Worm (Caenorhabditis elegans): ENCODE measurements around the gene clec-223.

Gene clec-223

DNA sequence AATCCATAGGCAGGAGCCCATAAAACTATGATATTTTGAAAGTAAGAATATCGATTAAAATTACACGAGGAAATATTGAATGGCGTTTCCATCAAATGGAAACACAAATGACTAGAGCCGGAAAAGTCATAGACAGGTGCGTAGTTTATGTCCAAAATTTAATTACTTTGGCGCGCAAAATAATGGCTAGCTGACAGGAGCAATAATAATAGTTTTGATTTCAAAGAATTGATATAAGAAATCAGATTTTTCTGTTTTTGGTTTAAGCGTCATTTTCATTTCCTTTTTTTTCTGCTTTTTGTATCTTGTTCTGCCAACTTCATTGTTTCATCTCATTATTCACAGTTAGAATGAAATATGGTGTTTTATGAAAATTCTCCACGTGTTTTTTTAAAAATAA, 9.9 kb upstream of the clec-223 start, which contains the start of gene F07B10.4:
F07B10.4 (minus strand) TSS at position 101 of the 400 bp plus-strand sequence.
- no peak for TF ChIP-seq unc-30 (tag; optimal IDR thresholded peaks at IDR 0.05)
- no peak for TF ChIP-seq ceh-82 (tag; optimal IDR thresholded peaks at IDR 0.05)
- TF ChIP-seq unc-86 (tag; optimal IDR thresholded peaks at IDR 0.05) = no peak
- peak; percentile 11 for TF ChIP-seq fkh-8 (tag; optimal IDR thresholded peaks at IDR 0.05)
- no peak for TF ChIP-seq ces-1 (GFP tag; optimal IDR thresholded peaks at IDR 0.05)
- TF ChIP-seq ceh-88 (GFP tag; IDR thresholded peaks at IDR 0.05) = no peak

DNA sequence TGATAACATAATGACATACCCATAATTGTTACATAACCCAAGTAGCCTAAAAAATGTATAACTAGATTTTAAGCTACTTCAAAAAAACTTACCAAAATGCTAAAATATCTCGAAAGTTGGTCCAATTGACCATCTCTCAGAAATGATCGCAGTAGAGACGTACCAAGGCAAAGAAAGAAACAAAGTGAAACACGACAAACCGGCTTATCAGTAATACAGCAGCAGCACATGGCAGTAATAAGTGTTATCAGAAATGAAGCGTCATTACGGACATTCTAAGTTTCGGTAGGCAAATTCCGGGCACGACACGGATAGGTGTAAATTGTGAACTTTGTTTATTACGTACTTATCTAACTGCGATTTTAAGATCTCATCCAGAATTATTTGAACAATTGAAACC, 7.5 kb upstream of the clec-223 start, which contains the start of gene cln-3.1:
cln-3.1 (minus strand) TSS at position 171 of the 400 bp plus-strand sequence.
- TF ChIP-seq ces-1 (GFP tag; optimal IDR thresholded peaks at IDR 0.05) (no peak), swsn-7 (tag; optimal IDR thresholded peaks at IDR 0.05) (no peak), elt-2 (tag; optimal IDR thresholded peaks at IDR 0.05) (peak; percentile 56), lsy-2 (tag; optimal IDR thresholded peaks at IDR 0.05) (no peak)

DNA sequence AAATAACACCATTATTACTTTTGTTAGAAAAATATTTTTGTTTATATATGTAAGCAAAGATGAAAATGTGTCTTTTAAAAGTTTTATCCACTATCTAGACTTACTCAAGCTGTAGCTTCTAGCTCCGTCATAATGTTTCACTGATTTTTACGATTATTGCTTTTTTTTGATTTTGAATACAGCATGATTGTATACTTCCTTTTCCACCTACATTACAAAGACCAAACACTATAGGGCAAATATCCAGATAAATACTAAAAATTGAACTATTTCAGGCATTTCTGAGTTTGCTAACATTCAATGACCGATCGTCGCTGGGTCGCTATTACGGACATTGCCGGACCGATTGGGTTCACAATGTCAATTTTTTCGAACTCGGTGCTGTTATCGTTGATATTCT, 6.3 kb upstream of the clec-223 start, which contains the start of gene str-116:
str-116 (plus strand) TSS at position 301 of the 400 bp plus-strand sequence.
- TF ChIP-seq sup-37 (GFP tag; optimal IDR thresholded peaks at IDR 0.05) = no peak
- TF ChIP-seq zag-1 (tag; optimal IDR thresholded peaks at IDR 0.05) = no peak

DNA sequence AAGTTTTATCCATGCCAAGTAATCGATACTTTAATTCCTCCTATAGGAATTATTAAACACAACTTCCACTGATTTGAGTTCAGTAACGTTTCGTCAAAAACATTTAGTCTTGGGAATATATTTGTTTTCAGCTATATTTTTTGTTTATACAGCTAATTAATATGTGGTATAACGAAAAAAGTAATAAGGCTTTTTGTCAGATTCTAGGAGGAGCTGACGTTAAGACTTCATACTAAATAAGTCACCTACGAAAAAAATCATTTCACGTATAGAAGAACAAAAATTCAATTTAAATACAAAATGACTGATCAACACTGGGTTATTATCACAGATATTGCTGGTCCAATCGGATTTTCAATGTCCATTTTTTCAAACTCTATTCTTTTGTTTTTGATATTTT, 4.2 kb upstream of the clec-223 start, which contains the start of gene str-115:
str-115 (plus strand) TSS at position 301 of the 400 bp plus-strand sequence.
- TF ChIP-seq nhr-84 (tag; optimal IDR thresholded peaks at IDR 0.05) (no peak), nhr-237 (tag; optimal IDR thresholded peaks at IDR 0.05) (no peak), pag-3 (tag; optimal IDR thresholded peaks at IDR 0.05; ENCODE audit: borderline replicate concordance, insufficient read depth) (no peak), dpl-1 (GFP tag; optimal IDR thresholded peaks at IDR 0.05) (no peak), ceh-82 (tag; optimal IDR thresholded peaks at IDR 0.05) (no peak), nhr-11 (tag; optimal IDR thresholded peaks at IDR 0.05) (no peak), nhr-12 (tag; optimal IDR thresholded peaks at IDR 0.05) (no peak), nhr-77 (tag; optimal IDR thresholded peaks at IDR 0.05) (no peak)

DNA sequence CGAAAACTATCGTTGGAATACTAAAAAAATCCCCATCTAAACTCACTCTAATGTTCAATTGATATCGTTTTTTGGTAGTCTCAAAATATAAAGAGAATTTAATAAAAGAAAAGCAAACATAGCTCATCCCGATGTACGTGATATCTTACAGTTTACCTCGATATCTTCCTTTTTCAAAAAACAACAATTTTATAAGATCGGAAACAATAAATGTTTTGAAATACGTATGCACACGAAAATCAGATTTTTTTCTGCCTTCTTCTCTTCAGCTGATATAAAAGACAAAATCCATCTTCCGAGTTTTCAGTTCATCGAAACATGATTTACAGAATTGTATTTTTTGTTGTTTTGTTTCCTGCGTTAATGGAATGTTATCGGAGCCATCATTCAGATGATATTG, 1.9 kb upstream of the clec-223 start, which contains the start of gene clec-222:
clec-222 (plus strand) TSS at position 301 of the 400 bp plus-strand sequence.
- no peak for TF ChIP-seq tlp-1 (tag; optimal IDR thresholded peaks at IDR 0.05)
- TF ChIP-seq ceh-8 (GFP tag; optimal IDR thresholded peaks at IDR 0.05) = no peak
- TF ChIP-seq C34B4.2 (tag; optimal IDR thresholded peaks at IDR 0.05) = no peak
- no peak for TF ChIP-seq aha-1 (tag; optimal IDR thresholded peaks at IDR 0.05)
- TF ChIP-seq efl-1 (optimal IDR thresholded peaks at IDR 0.05) = no peak
- TF ChIP-seq efl-1 (GFP tag; optimal IDR thresholded peaks at IDR 0.05 in 1 of 2) = no peak

DNA sequence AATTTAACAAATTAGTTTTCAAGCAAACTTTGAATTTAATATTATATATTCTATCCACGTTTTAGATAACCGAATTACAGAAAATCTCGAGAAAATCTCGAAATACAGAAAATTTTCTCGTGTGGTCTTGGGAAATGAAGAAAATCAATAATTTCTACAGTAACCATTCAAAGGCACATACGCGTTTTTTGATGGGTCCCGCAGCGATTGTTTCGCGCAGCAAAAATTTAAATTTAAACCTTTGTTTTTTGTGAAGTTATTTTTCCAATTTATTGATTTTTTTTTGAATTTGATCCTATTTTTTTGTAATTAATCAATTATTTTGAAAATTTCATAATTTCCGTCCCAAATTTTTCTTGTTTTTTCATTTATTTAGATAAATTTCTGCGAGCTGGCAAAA, 6.6 kb downstream of the clec-223 start:
- TF ChIP-seq efl-1 (optimal IDR thresholded peaks at IDR 0.05) (no peak), efl-1 (GFP tag; optimal IDR thresholded peaks at IDR 0.05 in 1 of 2) (no peak), hlh-4 (tag; optimal IDR thresholded peaks at IDR 0.05) (no peak), skn-1 (tag; optimal IDR thresholded peaks at IDR 0.05) (no peak), dsc-1 (tag; optimal IDR thresholded peaks at IDR 0.05) (no peak), lin-13 (GFP tag; optimal IDR thresholded peaks at IDR 0.05) (no peak), ztf-11 (tag; optimal IDR thresholded peaks at IDR 0.05) (no peak), ceh-88 (GFP tag; IDR thresholded peaks at IDR 0.05) (no peak), nhr-237 (tag; optimal IDR thresholded peaks at IDR 0.05) (no peak), lsy-2 (tag; optimal IDR thresholded peaks at IDR 0.05) (no peak), nhr-11 (tag; optimal IDR thresholded peaks at IDR 0.05) (no peak), Y116A8C.19 (tag; optimal IDR thresholded peaks at IDR 0.05; ENCODE audit: borderline replicate concordance) (no peak), nhr-28 (tag; optimal IDR thresholded peaks at IDR 0.05) (no peak), unc-30 (tag; optimal IDR thresholded peaks at IDR 0.05) (no peak), lir-3 (tag; optimal IDR thresholded peaks at IDR 0.05; ENCODE audit: poor library complexity) (no peak), ama-1 (optimal IDR thresholded peaks at IDR 0.05) (no peak), unc-62 (GFP tag; optimal IDR thresholded peaks at IDR 0.05) (no peak), unc-98 (GFP tag; IDR thresholded peaks at IDR 0.05) (no peak)
